Fruit fly (Drosophila melanogaster) whole organism, embryonic: ENCODE data around the gene Cad74A.

Experiments used
- BEAF-32 ChIP-seq: fragments of 200-800 bp; sonication (Bioruptor generic); optimal IDR thresholded peaks from 3 replicates; lab custom pipeline; 2017; ENCODE audit warnings: missing biosample characterization, missing genetic modification characterization, mild to moderate bottlenecking, moderate library complexity, missing genetic modification reagents
- Bteb2 ChIP-seq: fragments of 200-800 bp; sonication (Bioruptor generic); optimal IDR thresholded peaks from 2 replicates; lab custom pipeline; 2016; ENCODE audit warnings: missing biosample characterization, missing genetic modification characterization
- CG11723 ChIP-seq: fragments of 200-800 bp; sonication (Bioruptor generic); optimal IDR thresholded peaks from 2 replicates; lab custom pipeline; 2017; ENCODE audit warnings: missing biosample characterization, mild to moderate bottlenecking, missing genetic modification characterization
- CG12659 ChIP-seq: fragments of 200-800 bp; sonication (Bioruptor generic); optimal IDR thresholded peaks from 3 replicates; lab custom pipeline; 2017; ENCODE audit warnings: mild to moderate bottlenecking, missing biosample characterization, missing genetic modification reagents, missing genetic modification characterization
- CG12744 ChIP-seq: fragments of 200-800 bp; sonication (Bioruptor generic); optimal IDR thresholded peaks from 2 replicates; lab custom pipeline; 2016; ENCODE audit warnings: missing biosample characterization, missing genetic modification characterization
- CG13775 ChIP-seq: fragments of 200-800 bp; sonication (Bioruptor generic); optimal IDR thresholded peaks from 3 replicates; lab custom pipeline; 2017; ENCODE audit warnings: missing biosample characterization, mild to moderate bottlenecking, missing genetic modification characterization
- CG1603 ChIP-seq: fragments of 200-800 bp; sonication (Bioruptor generic); optimal IDR thresholded peaks from 2 replicates; lab custom pipeline; 2019; ENCODE audit warnings: missing biosample characterization, mild to moderate bottlenecking, missing genetic modification characterization, moderate library complexity
- CG17328 ChIP-seq: fragments of 200-800 bp; sonication (Bioruptor generic); IDR thresholded peaks from 2 replicates; pipeline ENCODE4 v1.3.6; 2022; ENCODE audit warnings: missing biosample characterization, missing genetic modification characterization
- CG18262 ChIP-seq: fragments of 200-800 bp; optimal IDR thresholded peaks from 3 replicates; lab custom pipeline; 2019; ENCODE audit warnings: missing biosample characterization, mild to moderate bottlenecking, missing genetic modification characterization, moderate library complexity
- CG18764 ChIP-seq: fragments of 200-800 bp; sonication (Bioruptor generic); optimal IDR thresholded peaks from 3 replicates; lab custom pipeline; 2016; ENCODE audit warnings: missing biosample characterization, missing genetic modification characterization
- CG3726 ChIP-seq: fragments of 200-800 bp; sonication (Bioruptor generic); IDR thresholded peaks from 3 replicates; pipeline ENCODE4, ENCODE4 v1.3.6; 2022; ENCODE audit warnings: missing biosample characterization, missing genetic modification characterization
- CG6791 ChIP-seq: fragments of 200-800 bp; sonication (Bioruptor generic); IDR thresholded peaks from 3 replicates; pipeline ENCODE4 v1.3.6; 2022; ENCODE audit warnings: missing biosample characterization, missing genetic modification characterization; ENCODE audit not compliant: partially characterized antibody
- CG6854 ChIP-seq: fragments of 200-800 bp; sonication (Bioruptor generic); optimal IDR thresholded peaks from 3 replicates; lab custom pipeline; 2017; ENCODE audit warnings: missing biosample characterization, mild to moderate bottlenecking, missing genetic modification characterization
- CG8388 ChIP-seq: fragments of 200-800 bp; sonication (Bioruptor generic); optimal IDR thresholded peaks from 2 replicates; lab custom pipeline; 2019; ENCODE audit warnings: missing biosample characterization, mild to moderate bottlenecking, missing genetic modification characterization, moderate library complexity
- CG8478 ChIP-seq: fragments of >200 bp; optimal IDR thresholded peaks from 2 replicates; lab custom pipeline; 2018
- CG8944 ChIP-seq: fragments of 200-800 bp; sonication (Bioruptor generic); optimal IDR thresholded peaks from 3 replicates; lab custom pipeline; 2016; ENCODE audit warnings: missing biosample characterization, missing genetic modification characterization
- CTCF ChIP-seq: fragments of 200-800 bp; sonication (Bioruptor generic); optimal IDR thresholded peaks from 2 replicates; lab custom pipeline; 2017; ENCODE audit warnings: missing biosample characterization, mild to moderate bottlenecking, missing genetic modification characterization, moderate library complexity
- Camta ChIP-seq: fragments of 200-800 bp; sonication (Bioruptor generic); optimal IDR thresholded peaks from 2 replicates; lab custom pipeline; 2016; ENCODE audit warnings: missing biosample characterization, missing genetic modification characterization
- ERR ChIP-seq: fragments of 200-800 bp; sonication (Bioruptor generic); optimal IDR thresholded peaks from 2 replicates; lab custom pipeline; 2016; ENCODE audit warnings: missing biosample characterization, missing genetic modification characterization
- Hand ChIP-seq: fragments of 200-800 bp; sonication (Bioruptor generic); optimal IDR thresholded peaks from 2 replicates; lab custom pipeline; 2017; ENCODE audit warnings: mild to moderate bottlenecking, missing biosample characterization, missing genetic modification reagents, missing genetic modification characterization
- Hmx ChIP-seq: fragments of 200-800 bp; sonication (Bioruptor generic); optimal IDR thresholded peaks from 2 replicates; lab custom pipeline; 2016; ENCODE audit warnings: missing biosample characterization, missing genetic modification characterization
- Jarid2 ChIP-seq: fragments of 200-800 bp; sonication (Bioruptor generic); optimal IDR thresholded peaks from 3 replicates; lab custom pipeline; 2017; ENCODE audit warnings: mild to moderate bottlenecking, missing biosample characterization, missing genetic modification reagents, missing genetic modification characterization
- Med ChIP-seq: fragments of 200-800 bp; sonication (Bioruptor generic); peaks from one replicate; lab custom pipeline; 2016; ENCODE audit warnings: missing biosample characterization, missing genetic modification characterization, mild to moderate bottlenecking, inconsistent platforms, moderate library complexity
- Mes4 ChIP-seq: fragments of 200-800 bp; sonication (Bioruptor generic); optimal IDR thresholded peaks from 2 replicates; lab custom pipeline; 2016; ENCODE audit warnings: missing biosample characterization, missing genetic modification characterization
- Myb ChIP-seq: fragments of 200-800 bp; sonication (Bioruptor generic); optimal IDR thresholded peaks from 2 replicates; lab custom pipeline; 2016; ENCODE audit warnings: missing biosample characterization, missing genetic modification characterization
- NC2α ChIP-seq: fragments of 200-800 bp; sonication (Bioruptor generic); optimal IDR thresholded peaks from 2 replicates; lab custom pipeline; 2016; ENCODE audit warnings: missing biosample characterization, missing genetic modification characterization
- Neu2 ChIP-seq: fragments of 200-800 bp; sonication (Bioruptor generic); optimal IDR thresholded peaks from 3 replicates; lab custom pipeline; 2016; ENCODE audit warnings: missing biosample characterization, missing genetic modification characterization, borderline replicate concordance
- Nf-YC ChIP-seq: fragments of 200-800 bp; optimal IDR thresholded peaks from 3 replicates; lab custom pipeline; 2019; ENCODE audit warnings: missing biosample characterization, mild to moderate bottlenecking, missing genetic modification characterization, moderate library complexity
- Stat92E ChIP-seq, 3 experiments: fragments of >200 bp in 2 of 3; fragments of 200-800 bp in 1 of 3; sonication (Bioruptor generic) in 1 of 3; optimal IDR thresholded peaks; 2 replicates each; lab custom pipeline; 2017 to 2019; ENCODE audit warnings: missing biosample characterization in 3 of 3, missing genetic modification characterization in 3 of 3, mild to moderate bottlenecking in 1 of 3, moderate library complexity in 1 of 3
- Tbp ChIP-seq: fragments of >200 bp; optimal IDR thresholded peaks from 2 replicates; lab custom pipeline; 2018; ENCODE audit warnings: missing biosample characterization, missing genetic modification characterization
- Usf ChIP-seq: fragments of 200-800 bp; sonication (Bioruptor generic); optimal IDR thresholded peaks from 2 replicates; lab custom pipeline; 2017; ENCODE audit warnings: missing genotype, missing biosample characterization, missing genetic modification characterization
- cato ChIP-seq: fragments of 200-800 bp; sonication (Bioruptor generic); optimal IDR thresholded peaks from 2 replicates; lab custom pipeline; 2016; ENCODE audit warnings: missing biosample characterization, missing genetic modification characterization, borderline replicate concordance
- corto ChIP-seq: fragments of 200-800 bp; sonication (Bioruptor generic); optimal IDR thresholded peaks from 2 replicates; lab custom pipeline; 2016; ENCODE audit warnings: missing biosample characterization, mild to moderate bottlenecking, missing genetic modification characterization, moderate library complexity
- dati ChIP-seq: fragments of 200-800 bp; sonication (Bioruptor generic); IDR thresholded peaks from 2 replicates; pipeline ENCODE4 v1.3.6; 2022; ENCODE audit warnings: missing biosample characterization, missing genetic modification characterization
- gcm2 ChIP-seq: fragments of 200-800 bp; sonication (Bioruptor generic); optimal IDR thresholded peaks from 2 replicates; lab custom pipeline; 2016; ENCODE audit warnings: missing biosample characterization, missing genetic modification characterization
- gsb-n ChIP-seq: fragments of 200-800 bp; sonication (Bioruptor generic); optimal IDR thresholded peaks from 3 replicates; lab custom pipeline; 2018; ENCODE audit warnings: missing biosample characterization, mild to moderate bottlenecking, missing genetic modification characterization
- her ChIP-seq: fragments of 200-800 bp; sonication (Bioruptor generic); optimal IDR thresholded peaks from 2 replicates; lab custom pipeline; 2016; ENCODE audit warnings: missing biosample characterization, missing genetic modification characterization
- insv ChIP-seq, 2 experiments: fragments of 200-800 bp; sonication (Bioruptor generic); optimal IDR thresholded peaks; 3 replicates each; lab custom pipeline; 2016 to 2018; ENCODE audit warnings: missing biosample characterization in 2 of 2, missing genetic modification characterization in 2 of 2
- kni ChIP-seq: fragments of 200-800 bp; sonication (Bioruptor generic); optimal IDR thresholded peaks from 3 replicates; lab custom pipeline; 2017; ENCODE audit warnings: mild to moderate bottlenecking, missing biosample characterization, missing genetic modification reagents, missing genetic modification characterization
- pan ChIP-seq, 4 experiments: fragments of >200 bp in 3 of 4; fragments of 200-800 bp in 1 of 4; sonication (Bioruptor generic) in 1 of 4; optimal IDR thresholded peaks in 3 of 4; IDR thresholded peaks in 1 of 4; 2 replicates each; pipeline versions ENCODE4 v1.3.6 to Lab custom; 2017 to 2022; ENCODE audit warnings: missing biosample characterization in 2 of 4, missing genetic modification characterization in 2 of 4, mixed read lengths in 1 of 4
- pho ChIP-seq: fragments of 200-800 bp; sonication (Bioruptor generic); optimal IDR thresholded peaks from 2 replicates; lab custom pipeline; 2016; ENCODE audit warnings: missing biosample characterization, missing genetic modification characterization
- phol ChIP-seq: fragments of 200-800 bp; sonication (Bioruptor generic); optimal IDR thresholded peaks from 3 replicates; lab custom pipeline; 2018; ENCODE audit warnings: missing biosample characterization, mild to moderate bottlenecking, missing genetic modification characterization, moderate library complexity
- pnt ChIP-seq: fragments of 200-800 bp; sonication (Bioruptor generic); optimal IDR thresholded peaks from 3 replicates; lab custom pipeline; 2016; ENCODE audit warnings: missing biosample characterization, missing genetic modification characterization
- run ChIP-seq: fragments of 200-800 bp; sonication (Bioruptor generic); optimal IDR thresholded peaks from 3 replicates; lab custom pipeline; 2018; ENCODE audit warnings: missing biosample characterization, mild to moderate bottlenecking, missing genetic modification characterization
- tll ChIP-seq, 2 experiments: fragments of 200-800 bp in 1 of 2; fragments of >200 bp in 1 of 2; sonication (Bioruptor generic) in 1 of 2; optimal IDR thresholded peaks; 2 replicates each; lab custom pipeline; 2017 to 2019; ENCODE audit warnings: missing biosample characterization in 2 of 2, missing genetic modification characterization in 2 of 2, mild to moderate bottlenecking in 1 of 2, moderate library complexity in 1 of 2
- toy ChIP-seq: fragments of 200-800 bp; sonication (Bioruptor generic); IDR thresholded peaks from 2 replicates; pipeline ENCODE4 v1.3.6; 2022; ENCODE audit warnings: missing biosample characterization, missing genetic modification characterization
- ttk ChIP-seq: fragments of 200-800 bp; sonication (Bioruptor generic); IDR thresholded peaks from 2 replicates; pipeline ENCODE4 v2.1.2; 2022; ENCODE audit warnings: missing biosample characterization, missing genetic modification characterization
- vfl ChIP-seq: fragments of 200-800 bp; sonication (Bioruptor generic); optimal IDR thresholded peaks from 2 replicates; lab custom pipeline; 2016; ENCODE audit warnings: missing biosample characterization, missing genetic modification characterization
- vnd ChIP-seq: fragments of 200-800 bp; sonication (Bioruptor generic); IDR thresholded peaks from 3 replicates; pipeline ENCODE4 v1.3.6; 2022; ENCODE audit warnings: missing biosample characterization, missing genetic modification characterization; ENCODE audit not compliant: partially characterized antibody
- yki ChIP-seq: fragments of >200 bp; optimal IDR thresholded peaks from 3 replicates; lab custom pipeline; 2018

Gene Cad74A

DNA sequence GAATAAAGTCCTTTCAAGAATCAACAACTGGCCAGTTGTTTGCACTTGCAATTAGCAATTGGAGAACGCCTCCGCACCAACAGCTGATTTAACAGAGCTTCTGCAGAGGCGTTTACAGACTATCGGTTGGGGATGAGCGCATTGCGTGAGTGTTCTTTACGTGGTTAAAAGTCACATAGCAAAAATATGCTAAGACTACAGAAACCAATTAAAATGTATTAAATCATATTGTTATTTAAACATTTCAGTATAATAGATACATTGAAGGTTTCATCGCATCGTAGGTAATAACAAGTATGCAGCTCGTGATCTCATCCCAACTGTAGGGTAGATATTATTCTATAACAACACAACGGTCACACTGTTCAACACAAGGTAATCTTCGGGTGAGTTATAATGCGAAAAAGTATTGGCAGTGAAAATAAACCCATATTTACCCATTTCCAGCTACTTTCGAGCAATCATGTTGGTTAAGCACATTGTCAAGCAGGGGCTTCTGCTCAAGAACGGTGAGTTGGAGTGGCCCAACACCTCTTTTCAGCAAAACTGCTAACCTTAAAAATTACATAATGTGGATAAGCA is 45.9 kb upstream of the Cad74A start, which contains the start of the genes Sec3 and COX7B (continued):
- TF ChIP-seq CG17328 (no peak), Tbp (GFP tag; lab: Kevin White, UChicago) (no peak), CG18262 (tag; lab: Kevin White, UChicago) (peak; percentile 60), insv (GFP tag; optimal IDR thresholded peaks at IDR 0.05; lab: Kevin White, UChicago) (peak in 1 of 2 experiments; percentile 61), kni (GFP tag; lab: Kevin White, UChicago) (no peak), Neu2 (GFP tag; lab: Kevin White, UChicago) (no peak), Bteb2 (peak; percentile 53), CG6854 (GFP tag; lab: Kevin White, UChicago) (no peak), pnt (GFP tag; lab: Kevin White, UChicago) (peak; percentile 28), CTCF (peak; percentile 21), ttk (GFP tag; lab: Robert Waterston, UW) (no peak), dati (GFP tag; lab: Robert Waterston, UW) (no peak), run (tag; lab: Kevin White, UChicago) (peak; percentile 5), CG13775 (GFP tag; lab: Kevin White, UChicago) (peak; percentile 67), Mes4 (GFP tag; lab: Kevin White, UChicago) (no peak), vfl (GFP tag; lab: Kevin White, UChicago) (peak; percentile 40), CG8478 (no peak), tll (GFP tag; optimal IDR thresholded peaks at IDR 0.05; lab: Kevin White, UChicago) (peak; percentile 35 to 65), Med (GFP tag; lab: Kevin White, UChicago) (peak; percentile 93), CG8944 (GFP tag; lab: Kevin White, UChicago) (no peak), toy (GFP tag; lab: Robert Waterston, UW) (no peak), Stat92E (GFP tag; optimal IDR thresholded peaks at IDR 0.05; lab: Kevin White, UChicago) (peak in 1 of 3 experiments; percentile 64), ERR (GFP tag; lab: Kevin White, UChicago) (peak; percentile 29), BEAF-32 (GFP tag; lab: Kevin White, UChicago) (peak; percentile 97), phol (tag; lab: Kevin White, UChicago) (peak; percentile 78), CG8388 (GFP tag; lab: Kevin White, UChicago) (peak; percentile 51), CG11723 (peak; percentile 22), vnd (GFP tag; lab: Robert Waterston, UW) (peak; percentile 91), gcm2 (GFP tag; lab: Kevin White, UChicago) (peak; percentile 14), Hmx (GFP tag; lab: Kevin White, UChicago) (peak; percentile 47), CG6791 (GFP tag; lab: Robert Waterston, UW) (peak; percentile 73; the same call in 2 of the 3 replicates), Nf-YC (tag; lab: Kevin White, UChicago) (peak; percentile 72), CG12659 (GFP tag; lab: Kevin White, UChicago) (peak; percentile 75), Camta (no peak), NC2α (GFP tag; lab: Kevin White, UChicago) (no peak), Jarid2 (GFP tag; lab: Kevin White, UChicago) (no peak), CG18764 (GFP tag; lab: Kevin White, UChicago) (peak; percentile 49), pho (GFP tag; lab: Kevin White, UChicago) (peak; percentile 55), Myb (GFP tag; lab: Kevin White, UChicago) (peak; percentile 28), CG1603 (tag; lab: Kevin White, UChicago) (peak; percentile 82), CG12744 (GFP tag; lab: Kevin White, UChicago) (peak; percentile 60), corto (GFP tag; lab: Kevin White, UChicago) (peak; percentile 23), her (GFP tag; lab: Kevin White, UChicago) (peak; percentile 8), Hand (GFP tag; lab: Kevin White, UChicago) (no peak), yki (lab: Kevin White, UChicago) (no peak), gsb-n (tag; lab: Kevin White, UChicago) (peak; percentile 50), CG3726 (GFP tag; lab: Robert Waterston, UW) (no peak), cato (GFP tag; lab: Kevin White, UChicago) (peak; percentile 32), pan (optimal IDR thresholded peaks at IDR 0.05; lab: Kevin White, UChicago) (no peak), pan (GFP tag; optimal IDR thresholded peaks at IDR 0.05 in 1 of 2, IDR thresholded peaks at IDR 0.05 in 1 of 2) (peak in 1 of 2 experiments; percentile 61), Usf (no peak)
